Fruit fly (Drosophila melanogaster) whole organism, embryonic: ENCODE data around the gene wrd.

Experiments
- Ada2b ChIP-seq: fragments of 200-800 bp; sonication (Bioruptor generic); IDR thresholded peaks from 2 replicates; pipeline ENCODE4 v1.3.6; 2022; ENCODE audit warnings: missing biosample characterization, missing genetic modification characterization
- Aef1 ChIP-seq: fragments of 200-800 bp; sonication (Bioruptor generic); IDR thresholded peaks from 3 replicates; pipeline ENCODE4 v1.3.6; 2022; ENCODE audit warnings: missing biosample characterization, missing genetic modification characterization
- CG11093 ChIP-seq: fragments of 200-800 bp; sonication (Bioruptor generic); IDR thresholded peaks from 3 replicates; pipeline ENCODE4 v1.3.6; 2022; ENCODE audit warnings: missing biosample characterization, missing genetic modification characterization
- CG11247 ChIP-seq: fragments of 200-800 bp; sonication (Bioruptor generic); IDR thresholded peaks from 2 replicates; pipeline ENCODE4 v1.3.6; 2022; ENCODE audit warnings: missing biosample characterization, missing genetic modification characterization
- CG11504 ChIP-seq: fragments of 200-800 bp; sonication (Bioruptor generic); optimal IDR thresholded peaks from 3 replicates; lab custom pipeline; 2019; ENCODE audit warnings: missing biosample characterization, mild to moderate bottlenecking, missing genetic modification characterization, moderate library complexity
- CG11723 ChIP-seq: fragments of 200-800 bp; sonication (Bioruptor generic); optimal IDR thresholded peaks from 2 replicates; lab custom pipeline; 2017; ENCODE audit warnings: missing biosample characterization, mild to moderate bottlenecking, missing genetic modification characterization
- CG12769 ChIP-seq: fragments of 200-800 bp; sonication (Bioruptor generic); optimal IDR thresholded peaks from 2 replicates; lab custom pipeline; 2019; ENCODE audit warnings: missing biosample characterization, mild to moderate bottlenecking, missing genetic modification characterization, moderate library complexity
- CG1602 ChIP-seq: fragments of 200-800 bp; sonication (Bioruptor generic); optimal IDR thresholded peaks from 3 replicates; lab custom pipeline; 2016; ENCODE audit warnings: missing biosample characterization, missing genetic modification characterization
- CG17328 ChIP-seq: fragments of 200-800 bp; sonication (Bioruptor generic); IDR thresholded peaks from 2 replicates; pipeline ENCODE4 v1.3.6; 2022; ENCODE audit warnings: missing biosample characterization, missing genetic modification characterization
- CG17612 ChIP-seq: fragments of 200-800 bp; sonication (Bioruptor generic); IDR thresholded peaks from 2 replicates; pipeline ENCODE4 v1.3.6; 2022; ENCODE audit warnings: missing biosample characterization, missing genetic modification characterization
- CG32532 ChIP-seq: fragments of 200-800 bp; sonication (Bioruptor generic); IDR thresholded peaks from 2 replicates; pipeline ENCODE4 v1.3.6; 2022; ENCODE audit warnings: missing biosample characterization, missing genetic modification characterization
- CG3407 ChIP-seq: fragments of 200-800 bp; sonication (Bioruptor generic); optimal IDR thresholded peaks from 2 replicates; lab custom pipeline; 2018; ENCODE audit warnings: missing biosample characterization, mild to moderate bottlenecking, missing genetic modification characterization
- CG3726 ChIP-seq: fragments of 200-800 bp; sonication (Bioruptor generic); IDR thresholded peaks from 3 replicates; pipeline ENCODE4, ENCODE4 v1.3.6; 2022; ENCODE audit warnings: missing biosample characterization, missing genetic modification characterization
- CG3847 ChIP-seq: fragments of 200-800 bp; sonication (Bioruptor generic); IDR thresholded peaks from 2 replicates; pipeline ENCODE4 v1.3.6; 2022; ENCODE audit warnings: missing biosample characterization, missing genetic modification characterization
- CG43689 ChIP-seq: fragments of 200-800 bp; sonication (Bioruptor generic); IDR thresholded peaks from 2 replicates; pipeline ENCODE4 v1.3.6; 2022; ENCODE audit warnings: missing biosample characterization, missing genetic modification characterization
- CG4424 ChIP-seq: fragments of 200-800 bp; sonication (Bioruptor generic); optimal IDR thresholded peaks from 3 replicates; lab custom pipeline; 2016; ENCODE audit warnings: missing biosample characterization, missing genetic modification characterization
- CG4730 ChIP-seq: fragments of 200-800 bp; sonication (Bioruptor generic); IDR thresholded peaks from 2 replicates; pipeline ENCODE4 v1.3.6; 2022; ENCODE audit warnings: missing biosample characterization, missing genetic modification characterization
- CG5953 ChIP-seq: fragments of 200-800 bp; sonication (Bioruptor generic); IDR thresholded peaks from 2 replicates; pipeline ENCODE4 v1.3.6; 2022; ENCODE audit warnings: missing biosample characterization, missing genetic modification characterization
- CG6654 ChIP-seq: fragments of 200-800 bp; sonication (Bioruptor generic); optimal IDR thresholded peaks from 2 replicates; lab custom pipeline; 2017; ENCODE audit warnings: missing biosample characterization, mild to moderate bottlenecking, missing genetic modification characterization
- CG6813 ChIP-seq: fragments of 200-800 bp; sonication (Bioruptor generic); optimal IDR thresholded peaks from 2 replicates; lab custom pipeline; 2017; ENCODE audit warnings: missing biosample characterization, missing genetic modification characterization, mild to moderate bottlenecking, moderate library complexity, missing genetic modification reagents
- CG7745 ChIP-seq: fragments of 200-800 bp; sonication (Bioruptor generic); optimal IDR thresholded peaks from 2 replicates; lab custom pipeline; 2018; ENCODE audit warnings: missing biosample characterization, mild to moderate bottlenecking, missing genetic modification characterization, moderate library complexity
- CG7839 ChIP-seq: fragments of 200-800 bp; sonication (Bioruptor generic); optimal IDR thresholded peaks from 3 replicates; lab custom pipeline; 2018; ENCODE audit warnings: missing biosample characterization, mild to moderate bottlenecking, missing genetic modification characterization, moderate library complexity
- CG9817 ChIP-seq: fragments of 200-800 bp; sonication (Bioruptor generic); optimal IDR thresholded peaks from 2 replicates; lab custom pipeline; 2018; ENCODE audit warnings: missing biosample characterization, mild to moderate bottlenecking, missing genetic modification characterization, moderate library complexity
- Chrac-16 ChIP-seq: fragments of 200-800 bp; sonication (Bioruptor generic); optimal IDR thresholded peaks from 3 replicates; lab custom pipeline; 2016; ENCODE audit warnings: missing biosample characterization, missing genetic modification characterization
- D19B ChIP-seq: fragments of 200-800 bp; sonication (Bioruptor generic); optimal IDR thresholded peaks from 2 replicates; lab custom pipeline; 2017; ENCODE audit warnings: missing biosample characterization, mild to moderate bottlenecking, missing genetic modification characterization
- Dbx ChIP-seq: fragments of 200-800 bp; sonication (Bioruptor generic); IDR thresholded peaks from 3 replicates; pipeline ENCODE4 v1.3.6; 2022; ENCODE audit warnings: missing biosample characterization, missing genetic modification characterization
- E2f1 ChIP-seq: fragments of 200-800 bp; sonication (Bioruptor generic); IDR thresholded peaks from 2 replicates; pipeline ENCODE4 v1.3.6; 2022; ENCODE audit warnings: missing biosample characterization, missing genetic modification characterization
- GATAe ChIP-seq: fragments of 200-800 bp; sonication (Bioruptor generic); conservative IDR thresholded peaks from 2 replicates; pipeline ENCODE4 v1.3.6; 2022; ENCODE audit warnings: missing biosample characterization, missing genetic modification characterization
- HLH54F ChIP-seq: fragments of 200-800 bp; sonication (Bioruptor generic); optimal IDR thresholded peaks from 3 replicates; lab custom pipeline; 2016; ENCODE audit warnings: missing biosample characterization, missing genetic modification characterization
- HmgZ ChIP-seq: fragments of 200-800 bp; sonication (Bioruptor generic); optimal IDR thresholded peaks from 2 replicates; lab custom pipeline; 2018; ENCODE audit warnings: missing biosample characterization, mild to moderate bottlenecking, missing genetic modification characterization
- Hmx ChIP-seq: fragments of 200-800 bp; sonication (Bioruptor generic); optimal IDR thresholded peaks from 2 replicates; lab custom pipeline; 2016; ENCODE audit warnings: missing biosample characterization, missing genetic modification characterization
- MTF-1 ChIP-seq: fragments of 200-800 bp; sonication (Bioruptor generic); optimal IDR thresholded peaks from 2 replicates; lab custom pipeline; 2018; ENCODE audit warnings: missing biosample characterization, mild to moderate bottlenecking, missing genetic modification characterization, borderline replicate concordance
- NC2α ChIP-seq: fragments of 200-800 bp; sonication (Bioruptor generic); optimal IDR thresholded peaks from 2 replicates; lab custom pipeline; 2016; ENCODE audit warnings: missing biosample characterization, missing genetic modification characterization
- Nf-YA ChIP-seq: fragments of 200-800 bp; sonication (Bioruptor generic); IDR thresholded peaks from 2 replicates; pipeline ENCODE4 v1.3.6; 2022; ENCODE audit warnings: missing biosample characterization, missing genetic modification characterization
- PHDP ChIP-seq: fragments of 200-800 bp; sonication (Bioruptor generic); optimal IDR thresholded peaks from 3 replicates; lab custom pipeline; 2018; ENCODE audit warnings: missing biosample characterization, mild to moderate bottlenecking, missing genetic modification characterization, moderate library complexity
- Scr ChIP-seq: fragments of 200-800 bp; sonication (Bioruptor generic); IDR thresholded peaks from 2 replicates; pipeline ENCODE4 v1.3.6; 2022; ENCODE audit warnings: missing biosample characterization, missing genetic modification characterization; ENCODE audit not compliant: partially characterized antibody
- cg ChIP-seq: fragments of 200-800 bp; sonication (Bioruptor generic); optimal IDR thresholded peaks from 3 replicates; lab custom pipeline; 2019; ENCODE audit warnings: missing biosample characterization, mild to moderate bottlenecking, missing genetic modification characterization, moderate library complexity
- ftz-f1 ChIP-seq: fragments of 200-800 bp; sonication (Bioruptor generic); optimal IDR thresholded peaks from 2 replicates; lab custom pipeline; 2016; ENCODE audit warnings: missing biosample characterization, missing genetic modification characterization
- h ChIP-seq: fragments of >200 bp; optimal IDR thresholded peaks from 2 replicates; lab custom pipeline; 2017
- hth ChIP-seq: fragments of >200 bp; optimal IDR thresholded peaks from 2 replicates; lab custom pipeline; 2017; ENCODE audit warnings: inconsistent platforms
- jigr1 ChIP-seq: fragments of 200-800 bp; sonication (Bioruptor generic); IDR thresholded peaks from 3 replicates; pipeline ENCODE4 v1.3.6; 2022; ENCODE audit warnings: missing biosample characterization, missing genetic modification characterization
- kah ChIP-seq: fragments of 200-800 bp; sonication (Bioruptor generic); optimal IDR thresholded peaks from 2 replicates; lab custom pipeline; 2018; ENCODE audit warnings: missing biosample characterization, mild to moderate bottlenecking, missing genetic modification characterization
- oc ChIP-seq: fragments of 200-800 bp; sonication (Bioruptor generic); optimal IDR thresholded peaks from 2 replicates; lab custom pipeline; 2018; ENCODE audit warnings: missing biosample characterization, mild to moderate bottlenecking, missing genetic modification characterization, moderate library complexity
- pan ChIP-seq, 4 experiments: fragments of >200 bp in 3 of 4; fragments of 200-800 bp in 1 of 4; sonication (Bioruptor generic) in 1 of 4; optimal IDR thresholded peaks in 3 of 4; IDR thresholded peaks in 1 of 4; 2 replicates each; pipeline versions ENCODE4 v1.3.6 to Lab custom; 2017 to 2022; ENCODE audit warnings: missing biosample characterization in 2 of 4, missing genetic modification characterization in 2 of 4, mixed read lengths in 1 of 4
- pita ChIP-seq: fragments of 200-800 bp; sonication (Bioruptor generic); optimal IDR thresholded peaks from 2 replicates; lab custom pipeline; 2017; ENCODE audit warnings: missing biosample characterization, mild to moderate bottlenecking, missing genetic modification characterization
- pnt ChIP-seq: fragments of 200-800 bp; sonication (Bioruptor generic); optimal IDR thresholded peaks from 3 replicates; lab custom pipeline; 2016; ENCODE audit warnings: missing biosample characterization, missing genetic modification characterization
- sima ChIP-seq: fragments of 200-800 bp; sonication (Bioruptor generic); optimal IDR thresholded peaks from 2 replicates; lab custom pipeline; 2016; ENCODE audit warnings: missing biosample characterization, missing genetic modification characterization
- sr ChIP-seq: fragments of 200-800 bp; sonication (Bioruptor generic); IDR thresholded peaks from 3 replicates; pipeline ENCODE4 v1.3.6; 2022; ENCODE audit warnings: missing biosample characterization, missing genetic modification characterization
- tgo ChIP-seq: fragments of 200-800 bp; sonication (Bioruptor generic); IDR thresholded peaks from 3 replicates; pipeline ENCODE4 v1.3.6; 2022; ENCODE audit warnings: missing biosample characterization, missing genetic modification characterization
- tio ChIP-seq: fragments of 200-800 bp; sonication (Bioruptor generic); optimal IDR thresholded peaks from 2 replicates; lab custom pipeline; 2017; ENCODE audit warnings: missing biosample characterization, missing genetic modification characterization, inconsistent platforms
- unpg ChIP-seq: fragments of 200-800 bp; sonication (Bioruptor generic); optimal IDR thresholded peaks from 3 replicates; lab custom pipeline; 2018; ENCODE audit warnings: missing biosample characterization, mild to moderate bottlenecking, missing genetic modification characterization, moderate library complexity

The wrd gene

dm6 chr3R:18220211-18220749 lies 52.7 kb downstream of the wrd start, which contains the start of the genes CG7988 and CG7183 (continued):
- TF ChIP-seq pita (no peak), CG43689 (GFP tag; lab: Robert Waterston, UW) (peak; percentile 91), CG6654 (GFP tag; lab: Kevin White, UChicago) (peak; percentile 74), MTF-1 (GFP tag; lab: Kevin White, UChicago) (peak; percentile 84), sr (GFP tag; lab: Robert Waterston, UW) (peak; percentile 74; the same call in 2 of the 3 replicates), h (lab: Kevin White, UChicago) (no peak), CG11723 (GFP tag; lab: Kevin White, UChicago) (peak; percentile 92), HLH54F (GFP tag; lab: Kevin White, UChicago) (peak; percentile 94), CG12769 (peak; percentile 96), pan (optimal IDR thresholded peaks at IDR 0.05; lab: Kevin White, UChicago) (no peak), pan (GFP tag; optimal IDR thresholded peaks at IDR 0.05 in 1 of 2, IDR thresholded peaks at IDR 0.05 in 1 of 2) (peak in 1 of 2 experiments; percentile 99), CG4424 (peak; percentile 98), GATAe (GFP tag; lab: Robert Waterston, UW) (peak; percentile 92), D19B (GFP tag; lab: Kevin White, UChicago) (peak; percentile 79), Chrac-16 (peak; percentile 98), CG6813 (GFP tag; lab: Kevin White, UChicago) (peak; percentile 84), jigr1 (GFP tag; lab: Robert Waterston, UW) (peak; percentile 95), ftz-f1 (GFP tag; lab: Kevin White, UChicago) (peak; percentile 58), CG7839 (tag; lab: Kevin White, UChicago) (peak; percentile 99), CG3407 (GFP tag; lab: Kevin White, UChicago) (peak; percentile 96), NC2α (peak; percentile 80), unpg (GFP tag; lab: Kevin White, UChicago) (peak; percentile 99), kah (GFP tag; lab: Kevin White, UChicago) (peak; percentile 88), hth (no peak), CG4730 (GFP tag; lab: Robert Waterston, UW) (peak; percentile 99), CG7745 (tag; lab: Kevin White, UChicago) (peak; percentile 90), E2f1 (GFP tag; lab: Robert Waterston, UW) (peak; percentile 99), CG11093 (GFP tag; lab: Robert Waterston, UW) (peak; percentile 98), Hmx (GFP tag; lab: Kevin White, UChicago) (peak; percentile 95), CG1602 (GFP tag; lab: Kevin White, UChicago) (peak; percentile 99), CG3847 (peak; percentile 98), pnt (GFP tag; lab: Kevin White, UChicago) (peak; percentile 95), Dbx (GFP tag; lab: Robert Waterston, UW) (peak; percentile 98), HmgZ (tag; lab: Kevin White, UChicago) (peak; percentile 97), CG11247 (peak; percentile 98), CG5953 (GFP tag; lab: Robert Waterston, UW) (peak; percentile 93), oc (peak; percentile 98), sima (GFP tag; lab: Kevin White, UChicago) (peak; percentile 82), cg (no peak), CG17328 (GFP tag; lab: Robert Waterston, UW) (peak; percentile 99), CG17612 (GFP tag; lab: Robert Waterston, UW) (peak; percentile 97), tgo (GFP tag; lab: Robert Waterston, UW) (peak; percentile 99), CG11504 (peak; percentile 97), Ada2b (GFP tag; lab: Robert Waterston, UW) (peak; percentile 98), tio (GFP tag; lab: Kevin White, UChicago) (peak; percentile 96), CG9817 (tag; lab: Kevin White, UChicago) (peak; percentile 98), Aef1 (peak; percentile 97), CG32532 (GFP tag; lab: Robert Waterston, UW) (peak; percentile 99), Nf-YA (GFP tag; lab: Robert Waterston, UW) (peak; percentile 98), PHDP (tag; lab: Kevin White, UChicago) (peak; percentile 98), Scr (GFP tag; lab: Robert Waterston, UW) (peak; percentile 23; the same call in 1 of the 2 replicates), CG3726 (GFP tag; lab: Robert Waterston, UW) (peak; percentile 98)
